Fruit fly (Drosophila melanogaster) whole organism, embryonic: ENCODE results near the gene Tango9.

Experiments
- Aef1 ChIP-seq: fragments of 200-800 bp; sonication (Bioruptor generic); IDR thresholded peaks from 3 replicates; pipeline ENCODE4 v1.3.6; 2022; ENCODE audit warnings: missing biosample characterization, missing genetic modification characterization
- Atf6 ChIP-seq: fragments of 200-800 bp; sonication (Bioruptor generic); IDR thresholded peaks from 2 replicates; pipeline ENCODE4 v1.3.6; 2022; ENCODE audit warnings: missing biosample characterization, missing genetic modification characterization
- C15 ChIP-seq: fragments of 200-800 bp; sonication (Bioruptor generic); IDR thresholded peaks from 3 replicates; pipeline ENCODE4 v1.3.6; 2022; ENCODE audit warnings: missing biosample characterization, missing genetic modification characterization
- CG1024 ChIP-seq: fragments of 200-800 bp; sonication (Bioruptor generic); IDR thresholded peaks from 2 replicates; pipeline ENCODE4 v1.3.6; 2022; ENCODE audit warnings: missing biosample characterization, missing genetic modification characterization
- CG11085 ChIP-seq: fragments of 200-800 bp; sonication (Bioruptor generic); IDR thresholded peaks from 2 replicates; pipeline ENCODE4 v1.3.6; 2022; ENCODE audit warnings: missing biosample characterization, missing genetic modification characterization
- CG11093 ChIP-seq: fragments of 200-800 bp; sonication (Bioruptor generic); IDR thresholded peaks from 3 replicates; pipeline ENCODE4 v1.3.6; 2022; ENCODE audit warnings: missing biosample characterization, missing genetic modification characterization
- CG11504 ChIP-seq: fragments of 200-800 bp; sonication (Bioruptor generic); optimal IDR thresholded peaks from 3 replicates; lab custom pipeline; 2019; ENCODE audit warnings: missing biosample characterization, mild to moderate bottlenecking, missing genetic modification characterization, moderate library complexity
- CG11696 ChIP-seq: fragments of 200-800 bp; sonication (Bioruptor generic); IDR thresholded peaks from 2 replicates; pipeline ENCODE4 v1.3.6; 2022; ENCODE audit warnings: missing biosample characterization, missing genetic modification characterization
- CG12391 ChIP-seq: fragments of 200-800 bp; sonication (Bioruptor generic); optimal IDR thresholded peaks from 3 replicates; lab custom pipeline; 2018; ENCODE audit warnings: missing biosample characterization, mild to moderate bottlenecking, missing genetic modification characterization, moderate library complexity
- CG12942 ChIP-seq: fragments of 200-800 bp; sonication (Bioruptor generic); optimal IDR thresholded peaks from 3 replicates; lab custom pipeline; 2016; ENCODE audit warnings: missing biosample characterization, missing genetic modification characterization
- CG14014 ChIP-seq: fragments of 200-800 bp; sonication (Bioruptor generic); IDR thresholded peaks from 2 replicates; pipeline ENCODE4 v1.3.6; 2022; ENCODE audit warnings: missing biosample characterization, missing genetic modification characterization
- CG14710 ChIP-seq: fragments of 200-800 bp; sonication (Bioruptor generic); optimal IDR thresholded peaks from 3 replicates; lab custom pipeline; 2019; ENCODE audit warnings: missing biosample characterization, mild to moderate bottlenecking, missing genetic modification characterization, moderate library complexity
- CG17912 ChIP-seq: fragments of 200-800 bp; sonication (Bioruptor generic); optimal IDR thresholded peaks from 2 replicates; lab custom pipeline; 2018; ENCODE audit warnings: missing biosample characterization, mild to moderate bottlenecking, missing genetic modification characterization
- CG18599 ChIP-seq: fragments of 200-800 bp; sonication (Bioruptor generic); optimal IDR thresholded peaks from 3 replicates; lab custom pipeline; 2017; ENCODE audit warnings: missing biosample characterization, missing genetic modification characterization, mild to moderate bottlenecking, moderate library complexity, missing genetic modification reagents
- CG43689 ChIP-seq: fragments of 200-800 bp; sonication (Bioruptor generic); IDR thresholded peaks from 2 replicates; pipeline ENCODE4 v1.3.6; 2022; ENCODE audit warnings: missing biosample characterization, missing genetic modification characterization
- CG4424 ChIP-seq: fragments of 200-800 bp; sonication (Bioruptor generic); optimal IDR thresholded peaks from 3 replicates; lab custom pipeline; 2016; ENCODE audit warnings: missing biosample characterization, missing genetic modification characterization
- CG7786 ChIP-seq: fragments of 200-800 bp; sonication (Bioruptor generic); optimal IDR thresholded peaks from 2 replicates; lab custom pipeline; 2016; ENCODE audit warnings: missing biosample characterization, missing genetic modification characterization
- CG7987 ChIP-seq: fragments of 200-800 bp; sonication (Bioruptor generic); optimal IDR thresholded peaks from 2 replicates; lab custom pipeline; 2018; ENCODE audit warnings: missing biosample characterization, mild to moderate bottlenecking, missing genetic modification characterization, moderate library complexity
- CG8281 ChIP-seq: fragments of 200-800 bp; sonication (Bioruptor generic); optimal IDR thresholded peaks from 2 replicates; lab custom pipeline; 2018; ENCODE audit warnings: missing biosample characterization, mild to moderate bottlenecking, missing genetic modification characterization, moderate library complexity
- CG8359 ChIP-seq: fragments of 200-800 bp; sonication (Bioruptor generic); optimal IDR thresholded peaks from 2 replicates; lab custom pipeline; 2017; ENCODE audit warnings: missing biosample characterization, mild to moderate bottlenecking, missing genetic modification characterization, borderline replicate concordance
- CG9215 ChIP-seq: fragments of 200-800 bp; sonication (Bioruptor generic); IDR thresholded peaks from 2 replicates; pipeline ENCODE4 v1.3.6; 2022; ENCODE audit warnings: missing biosample characterization, missing genetic modification characterization
- CG9437 ChIP-seq: fragments of 200-800 bp; sonication (Bioruptor generic); optimal IDR thresholded peaks from 2 replicates; lab custom pipeline; 2018; ENCODE audit warnings: missing biosample characterization, mild to moderate bottlenecking, missing genetic modification characterization
- CG9876 ChIP-seq: fragments of 200-800 bp; sonication (Bioruptor generic); optimal IDR thresholded peaks from 2 replicates; lab custom pipeline; 2016; ENCODE audit warnings: missing biosample characterization, missing genetic modification characterization
- CHES-1-like ChIP-seq: fragments of 200-800 bp; sonication (Bioruptor generic); optimal IDR thresholded peaks from 2 replicates; lab custom pipeline; 2016; ENCODE audit warnings: missing biosample characterization, missing genetic modification characterization
- D ChIP-seq, 2 experiments: fragments of 200-800 bp in 1 of 2; fragments of >200 bp in 1 of 2; sonication (Bioruptor generic) in 1 of 2; optimal IDR thresholded peaks; 2 replicates in 1 of 2; 3 replicates in 1 of 2; lab custom pipeline; 2017; ENCODE audit warnings: mild to moderate bottlenecking in 1 of 2, missing biosample characterization in 1 of 2, missing genetic modification characterization in 1 of 2, missing genetic modification reagents in 1 of 2
- Dad ChIP-seq: fragments of 200-800 bp; sonication (Bioruptor generic); optimal IDR thresholded peaks from 3 replicates; lab custom pipeline; 2016; ENCODE audit warnings: missing biosample characterization, missing genetic modification characterization
- GATAe ChIP-seq: fragments of 200-800 bp; sonication (Bioruptor generic); conservative IDR thresholded peaks from 2 replicates; pipeline ENCODE4 v1.3.6; 2022; ENCODE audit warnings: missing biosample characterization, missing genetic modification characterization
- Jarid2 ChIP-seq: fragments of 200-800 bp; sonication (Bioruptor generic); optimal IDR thresholded peaks from 3 replicates; lab custom pipeline; 2017; ENCODE audit warnings: mild to moderate bottlenecking, missing biosample characterization, missing genetic modification reagents, missing genetic modification characterization
- Kr ChIP-seq: fragments of 200-800 bp; sonication (Bioruptor generic); optimal IDR thresholded peaks from 2 replicates; lab custom pipeline; 2017; ENCODE audit warnings: missing biosample characterization, mild to moderate bottlenecking, missing genetic modification characterization
- Lhr ChIP-seq: fragments of 200-800 bp; sonication (Bioruptor generic); optimal IDR thresholded peaks from 3 replicates; lab custom pipeline; 2017; ENCODE audit warnings: mild to moderate bottlenecking, missing biosample characterization, missing genetic modification reagents, missing genetic modification characterization
- MBD-R2 ChIP-seq: fragments of 200-800 bp; sonication (Bioruptor generic); IDR thresholded peaks from 2 replicates; pipeline ENCODE4 v1.3.6; 2022; ENCODE audit warnings: missing biosample characterization, missing genetic modification characterization
- Mad ChIP-seq: fragments of 200-800 bp; sonication (Bioruptor generic); optimal IDR thresholded peaks from 2 replicates; lab custom pipeline; 2016; ENCODE audit warnings: missing biosample characterization, missing genetic modification characterization
- Oaz ChIP-seq: fragments of 200-800 bp; sonication (Bioruptor generic); IDR thresholded peaks from 2 replicates; pipeline ENCODE4 v1.3.6; 2022; ENCODE audit warnings: missing biosample characterization, missing genetic modification characterization
- Ptx1 ChIP-seq: fragments of 200-800 bp; sonication (Bioruptor generic); IDR thresholded peaks from 2 replicates; pipeline ENCODE4 v1.3.6; 2022; ENCODE audit warnings: missing biosample characterization, missing genetic modification characterization
- Sin3A ChIP-seq: fragments of >200 bp; optimal IDR thresholded peaks from 2 replicates; lab custom pipeline; 2018
- Sry-δ ChIP-seq: fragments of 200-800 bp; sonication (Bioruptor generic); optimal IDR thresholded peaks from 2 replicates; lab custom pipeline; 2016; ENCODE audit warnings: missing biosample characterization, missing genetic modification characterization
- Usf ChIP-seq: fragments of 200-800 bp; sonication (Bioruptor generic); optimal IDR thresholded peaks from 2 replicates; lab custom pipeline; 2017; ENCODE audit warnings: missing genotype, missing biosample characterization, missing genetic modification characterization
- ac ChIP-seq: fragments of 200-800 bp; sonication (Bioruptor generic); optimal IDR thresholded peaks from 3 replicates; lab custom pipeline; 2017; ENCODE audit warnings: missing biosample characterization, mild to moderate bottlenecking, missing genetic modification characterization
- aop ChIP-seq: fragments of 200-800 bp; sonication (Bioruptor generic); IDR thresholded peaks from 2 replicates; pipeline ENCODE4 v1.3.6; 2022; ENCODE audit warnings: missing biosample characterization, missing genetic modification characterization
- bigmax ChIP-seq: fragments of 200-800 bp; sonication (Bioruptor generic); optimal IDR thresholded peaks from 2 replicates; lab custom pipeline; 2018; ENCODE audit warnings: missing biosample characterization, mild to moderate bottlenecking, missing genetic modification characterization
- bsh ChIP-seq, 2 experiments: fragments of 200-800 bp; sonication (Bioruptor generic); optimal IDR thresholded peaks; 2 replicates each; lab custom pipeline; 2017 to 2018; ENCODE audit warnings: mild to moderate bottlenecking in 2 of 2, missing biosample characterization in 2 of 2, missing genetic modification characterization in 2 of 2, moderate library complexity in 1 of 2
- chif ChIP-seq, 2 experiments: fragments of 200-800 bp; sonication (Bioruptor generic); optimal IDR thresholded peaks; 3 replicates each; lab custom pipeline; 2016; ENCODE audit warnings: missing biosample characterization in 2 of 2, missing genetic modification characterization in 2 of 2
- ems ChIP-seq: fragments of 200-800 bp; sonication (Bioruptor generic); optimal IDR thresholded peaks from 3 replicates; lab custom pipeline; 2016; ENCODE audit warnings: missing biosample characterization, missing genetic modification characterization
- esg ChIP-seq: fragments of 200-800 bp; sonication (Bioruptor generic); conservative IDR thresholded peaks from 2 replicates; pipeline ENCODE4 v1.3.6; 2022; ENCODE audit warnings: missing biosample characterization, missing genetic modification characterization
- ham ChIP-seq: fragments of 200-800 bp; sonication (Bioruptor generic); IDR thresholded peaks from 2 replicates; pipeline ENCODE4 v1.3.6; 2022; ENCODE audit warnings: missing biosample characterization, missing genetic modification characterization
- jigr1 ChIP-seq: fragments of 200-800 bp; sonication (Bioruptor generic); IDR thresholded peaks from 3 replicates; pipeline ENCODE4 v1.3.6; 2022; ENCODE audit warnings: missing biosample characterization, missing genetic modification characterization
- ken ChIP-seq: fragments of 200-800 bp; sonication (Bioruptor generic); IDR thresholded peaks from 3 replicates; pipeline ENCODE4 v1.3.6; 2022; ENCODE audit warnings: missing biosample characterization, missing genetic modification characterization
- otp ChIP-seq: fragments of 200-800 bp; sonication (Bioruptor generic); IDR thresholded peaks from 3 replicates; pipeline ENCODE4, ENCODE4 v1.3.6; 2022; ENCODE audit warnings: missing biosample characterization, missing genetic modification characterization
- pzg ChIP-seq: fragments of 200-800 bp; sonication (Bioruptor generic); optimal IDR thresholded peaks from 3 replicates; lab custom pipeline; 2018; ENCODE audit warnings: missing biosample characterization, mild to moderate bottlenecking, missing genetic modification characterization, moderate library complexity
- sens-2 ChIP-seq: fragments of 200-800 bp; sonication (Bioruptor generic); IDR thresholded peaks from 2 replicates; pipeline ENCODE4 v1.3.6; 2022; ENCODE audit warnings: missing biosample characterization, missing genetic modification characterization
- so ChIP-seq: fragments of 200-800 bp; sonication (Bioruptor generic); IDR thresholded peaks from 3 replicates; pipeline ENCODE4 v1.3.6; 2022; ENCODE audit warnings: missing biosample characterization, missing genetic modification characterization

Tango9 gene

DNA sequence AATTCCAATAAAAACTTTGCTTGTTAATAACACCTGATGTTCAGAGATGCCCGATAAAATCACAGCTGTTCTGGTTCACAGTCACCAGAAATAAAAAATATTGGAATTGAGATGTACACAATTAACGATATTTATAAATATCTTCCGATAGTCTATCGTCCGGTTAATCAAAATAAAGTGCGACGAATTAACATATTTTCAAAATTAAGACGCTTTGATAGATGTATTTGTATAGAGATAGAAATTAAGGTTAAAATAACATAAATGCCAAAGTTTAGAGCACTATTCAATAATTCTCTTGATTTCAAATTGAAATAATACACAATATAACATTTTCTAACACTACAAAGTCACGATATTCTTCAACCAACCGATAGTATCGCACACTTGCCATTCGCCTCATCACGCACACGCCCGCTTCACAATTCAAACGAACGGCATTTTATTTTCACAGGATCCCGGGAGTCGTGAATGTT lies 11.9 kb downstream of the Tango9 start, which contains the start of the genes CG3281 and aurA (continued):
- TF ChIP-seq Lhr (GFP tag; lab: Kevin White, UChicago) (peak; percentile 77), MBD-R2 (GFP tag; lab: Robert Waterston, UW) (peak; percentile 71), CG1024 (GFP tag; lab: Robert Waterston, UW) (no peak), CG14710 (peak; percentile 92), CG18599 (GFP tag; lab: Kevin White, UChicago) (peak; percentile 51), Sin3A (lab: Kevin White, UChicago) (peak; percentile 90), CG7786 (peak; percentile 82), CG11093 (no peak), CG12942 (peak; percentile 60), pzg (GFP tag; lab: Kevin White, UChicago) (peak; percentile 86), aop (GFP tag; lab: Robert Waterston, UW) (no peak), CG43689 (no peak), CG11696 (GFP tag; lab: Robert Waterston, UW) (no peak), CG12391 (peak; percentile 86), Atf6 (GFP tag; lab: Robert Waterston, UW) (peak; percentile 56), ems (GFP tag; lab: Kevin White, UChicago) (peak; percentile 57), sens-2 (GFP tag; lab: Robert Waterston, UW) (no peak), CHES-1-like (GFP tag; lab: Kevin White, UChicago) (peak; percentile 78), D (optimal IDR thresholded peaks at IDR 0.05; lab: Kevin White, UChicago) (no peak), D (GFP tag; optimal IDR thresholded peaks at IDR 0.05; lab: Kevin White, UChicago) (peak; percentile 38), CG11504 (tag; lab: Kevin White, UChicago) (peak; percentile 71), bsh (GFP tag; optimal IDR thresholded peaks at IDR 0.05; lab: Kevin White, UChicago) (peak in 1 of 2 experiments; percentile 54), CG14014 (peak; percentile 54; the same call in 1 of the 2 replicates), ac (no peak), Dad (GFP tag; lab: Kevin White, UChicago) (peak; percentile 71), Mad (GFP tag; lab: Kevin White, UChicago) (peak; percentile 50), Ptx1 (GFP tag; lab: Robert Waterston, UW) (peak; percentile 66), GATAe (no peak), CG9215 (peak; percentile 84), esg (peak; percentile 49; the same call in 1 of the 2 replicates), C15 (no peak), CG8359 (GFP tag; lab: Kevin White, UChicago) (no peak), Oaz (no peak), CG7987 (GFP tag; lab: Kevin White, UChicago) (no peak), CG9437 (GFP tag; lab: Kevin White, UChicago) (peak; percentile 9), Kr (GFP tag; lab: Kevin White, UChicago) (no peak), CG11085 (GFP tag; lab: Robert Waterston, UW) (peak; percentile 46; the same call in 1 of the 2 replicates), Aef1 (GFP tag; lab: Robert Waterston, UW) (peak; percentile 57), CG9876 (GFP tag; lab: Kevin White, UChicago) (peak; percentile 68), otp (no peak), chif (GFP tag; optimal IDR thresholded peaks at IDR 0.05; lab: Kevin White, UChicago) (peak; percentile 68 to 78), Usf (peak; percentile 31), jigr1 (no peak), CG17912 (GFP tag; lab: Kevin White, UChicago) (no peak), Sry-δ (peak; percentile 97), so (GFP tag; lab: Robert Waterston, UW) (no peak), ham (no peak), ken (peak; percentile 65), Jarid2 (GFP tag; lab: Kevin White, UChicago) (no peak), CG8281 (tag; lab: Kevin White, UChicago) (no peak), bigmax (GFP tag; lab: Kevin White, UChicago) (no peak), CG4424 (GFP tag; lab: Kevin White, UChicago) (peak; percentile 82)
